Fruit fly (Drosophila melanogaster) whole organism, embryonic: ENCODE results near the gene CG1910.

Experiments used
- Abd-B ChIP-seq: fragments of 200-800 bp; sonication (Bioruptor generic); optimal IDR thresholded peaks from 2 replicates; lab custom pipeline; 2018; ENCODE audit warnings: missing biosample characterization, mild to moderate bottlenecking, missing genetic modification characterization, moderate library complexity
- Atf6 ChIP-seq: fragments of 200-800 bp; sonication (Bioruptor generic); IDR thresholded peaks from 2 replicates; pipeline ENCODE4 v1.3.6; 2022; ENCODE audit warnings: missing biosample characterization, missing genetic modification characterization
- BtbVII ChIP-seq: fragments of 200-800 bp; sonication (Bioruptor generic); optimal IDR thresholded peaks from 3 replicates; lab custom pipeline; 2017; ENCODE audit warnings: missing biosample characterization, mild to moderate bottlenecking, missing genetic modification characterization
- CG1024 ChIP-seq: fragments of 200-800 bp; sonication (Bioruptor generic); IDR thresholded peaks from 2 replicates; pipeline ENCODE4 v1.3.6; 2022; ENCODE audit warnings: missing biosample characterization, missing genetic modification characterization
- CG11504 ChIP-seq: fragments of 200-800 bp; sonication (Bioruptor generic); optimal IDR thresholded peaks from 3 replicates; lab custom pipeline; 2019; ENCODE audit warnings: missing biosample characterization, mild to moderate bottlenecking, missing genetic modification characterization, moderate library complexity
- CG13624 ChIP-seq: fragments of 200-800 bp; sonication (Bioruptor generic); optimal IDR thresholded peaks from 2 replicates; lab custom pipeline; 2016; ENCODE audit warnings: missing biosample characterization, missing genetic modification characterization
- CG13775 ChIP-seq: fragments of 200-800 bp; sonication (Bioruptor generic); optimal IDR thresholded peaks from 3 replicates; lab custom pipeline; 2017; ENCODE audit warnings: missing biosample characterization, mild to moderate bottlenecking, missing genetic modification characterization
- CG16779 ChIP-seq: fragments of 200-800 bp; sonication (Bioruptor generic); IDR thresholded peaks from 2 replicates; pipeline ENCODE4 v1.3.6; 2022; ENCODE audit warnings: missing biosample characterization, missing genetic modification characterization
- CG2712 ChIP-seq: fragments of 200-800 bp; optimal IDR thresholded peaks from 3 replicates; lab custom pipeline; 2019; ENCODE audit warnings: missing biosample characterization, mild to moderate bottlenecking, missing genetic modification characterization, moderate library complexity
- CG31224 ChIP-seq: fragments of 200-800 bp; sonication (Bioruptor generic); IDR thresholded peaks from 2 replicates; pipeline ENCODE4 v1.3.6; 2022; ENCODE audit warnings: missing biosample characterization, missing genetic modification characterization
- CG3163 ChIP-seq: fragments of 200-800 bp; sonication (Bioruptor generic); optimal IDR thresholded peaks from 3 replicates; lab custom pipeline; 2016; ENCODE audit warnings: missing biosample characterization, missing genetic modification characterization
- CG32772 ChIP-seq: fragments of 200-800 bp; sonication (Bioruptor generic); IDR thresholded peaks from 2 replicates; pipeline ENCODE4 v1.3.6; 2022; ENCODE audit warnings: missing biosample characterization, missing genetic modification characterization
- CG6813 ChIP-seq: fragments of 200-800 bp; sonication (Bioruptor generic); optimal IDR thresholded peaks from 2 replicates; lab custom pipeline; 2017; ENCODE audit warnings: missing biosample characterization, missing genetic modification characterization, mild to moderate bottlenecking, moderate library complexity, missing genetic modification reagents
- CG7372 ChIP-seq: fragments of 200-800 bp; sonication (Bioruptor generic); IDR thresholded peaks from 2 replicates; pipeline ENCODE4 v1.3.6; 2022; ENCODE audit warnings: missing biosample characterization, missing genetic modification characterization
- CG7556 ChIP-seq: fragments of 200-800 bp; sonication (Bioruptor generic); optimal IDR thresholded peaks from 2 replicates; lab custom pipeline; 2017; ENCODE audit warnings: missing biosample characterization, mild to moderate bottlenecking, missing genetic modification characterization
- CG7839 ChIP-seq: fragments of 200-800 bp; sonication (Bioruptor generic); optimal IDR thresholded peaks from 3 replicates; lab custom pipeline; 2018; ENCODE audit warnings: missing biosample characterization, mild to moderate bottlenecking, missing genetic modification characterization, moderate library complexity
- CoRest ChIP-seq: fragments of 200-800 bp; sonication (Bioruptor generic); optimal IDR thresholded peaks from 3 replicates; lab custom pipeline; 2018; ENCODE audit warnings: missing biosample characterization, mild to moderate bottlenecking, missing genetic modification characterization, moderate library complexity
- Deaf1 ChIP-seq: fragments of 200-800 bp; optimal IDR thresholded peaks from 3 replicates; lab custom pipeline; 2019; ENCODE audit warnings: missing biosample characterization, mild to moderate bottlenecking, missing genetic modification characterization, moderate library complexity
- Doc2 ChIP-seq: fragments of 200-800 bp; sonication (Bioruptor generic); IDR thresholded peaks from 2 replicates; pipeline ENCODE4 v1.3.6; 2022; ENCODE audit warnings: missing biosample characterization, missing genetic modification characterization
- Drgx ChIP-seq: fragments of 200-800 bp; sonication (Bioruptor generic); IDR thresholded peaks from 2 replicates; pipeline ENCODE4 v1.3.6; 2022; ENCODE audit warnings: missing biosample characterization, missing genetic modification characterization
- ERR ChIP-seq: fragments of 200-800 bp; sonication (Bioruptor generic); optimal IDR thresholded peaks from 2 replicates; lab custom pipeline; 2016; ENCODE audit warnings: missing biosample characterization, missing genetic modification characterization
- HLH4C ChIP-seq: fragments of 200-800 bp; sonication (Bioruptor generic); IDR thresholded peaks from 3 replicates; pipeline ENCODE4 v1.3.6; 2022; ENCODE audit warnings: missing biosample characterization, missing genetic modification characterization; ENCODE audit not compliant: partially characterized antibody
- Hr51 ChIP-seq, 2 experiments: fragments of 200-800 bp; sonication (Bioruptor generic); optimal IDR thresholded peaks; 2 replicates in 1 of 2; 3 replicates in 1 of 2; lab custom pipeline; 2016 to 2018; ENCODE audit warnings: missing biosample characterization in 2 of 2, missing genetic modification characterization in 2 of 2, mild to moderate bottlenecking in 1 of 2, moderate library complexity in 1 of 2
- Kr ChIP-seq: fragments of 200-800 bp; sonication (Bioruptor generic); optimal IDR thresholded peaks from 2 replicates; lab custom pipeline; 2017; ENCODE audit warnings: missing biosample characterization, mild to moderate bottlenecking, missing genetic modification characterization
- Med ChIP-seq: fragments of 200-800 bp; sonication (Bioruptor generic); peaks from one replicate; lab custom pipeline; 2016; ENCODE audit warnings: missing biosample characterization, missing genetic modification characterization, mild to moderate bottlenecking, inconsistent platforms, moderate library complexity
- Oaz ChIP-seq: fragments of 200-800 bp; sonication (Bioruptor generic); IDR thresholded peaks from 2 replicates; pipeline ENCODE4 v1.3.6; 2022; ENCODE audit warnings: missing biosample characterization, missing genetic modification characterization
- Side ChIP-seq: fragments of 200-800 bp; sonication (Bioruptor generic); optimal IDR thresholded peaks from 2 replicates; lab custom pipeline; 2016; ENCODE audit warnings: missing biosample characterization, missing genetic modification characterization
- Tbp ChIP-seq: fragments of >200 bp; optimal IDR thresholded peaks from 2 replicates; lab custom pipeline; 2018; ENCODE audit warnings: missing biosample characterization, missing genetic modification characterization
- Xrp1 ChIP-seq: fragments of 200-800 bp; sonication (Bioruptor generic); IDR thresholded peaks from 2 replicates; pipeline ENCODE4 v1.3.6; 2022; ENCODE audit warnings: missing biosample characterization, missing genetic modification characterization
- bab2 ChIP-seq: fragments of 200-800 bp; sonication (Bioruptor generic); optimal IDR thresholded peaks from 2 replicates; lab custom pipeline; 2016; ENCODE audit warnings: missing biosample characterization, missing genetic modification characterization
- cas ChIP-seq: fragments of 200-800 bp; sonication (Bioruptor generic); IDR thresholded peaks from 2 replicates; pipeline ENCODE4 v1.3.6; 2022; ENCODE audit warnings: missing biosample characterization, missing genetic modification characterization
- corto ChIP-seq: fragments of 200-800 bp; sonication (Bioruptor generic); optimal IDR thresholded peaks from 2 replicates; lab custom pipeline; 2016; ENCODE audit warnings: missing biosample characterization, mild to moderate bottlenecking, missing genetic modification characterization, moderate library complexity
- da ChIP-seq: fragments of 200-800 bp; sonication (Bioruptor generic); optimal IDR thresholded peaks from 2 replicates; lab custom pipeline; 2016; ENCODE audit warnings: missing biosample characterization, missing genetic modification characterization
- dan ChIP-seq: fragments of 200-800 bp; sonication (Bioruptor generic); IDR thresholded peaks from 2 replicates; pipeline ENCODE4 v1.3.6; 2022; ENCODE audit warnings: missing biosample characterization, missing genetic modification characterization
- dysf ChIP-seq: fragments of 200-800 bp; sonication (Bioruptor generic); IDR thresholded peaks from 3 replicates; pipeline ENCODE4 v1.3.6; 2022; ENCODE audit warnings: missing biosample characterization, missing genetic modification characterization
- eve ChIP-seq, 2 experiments: fragments of >200 bp; optimal IDR thresholded peaks; 2 replicates each; lab custom pipeline; 2017; ENCODE audit warnings: missing biosample characterization in 2 of 2, missing genetic modification characterization in 2 of 2
- eyg ChIP-seq: fragments of 200-800 bp; sonication (Bioruptor generic); optimal IDR thresholded peaks from 3 replicates; lab custom pipeline; 2016; ENCODE audit warnings: missing biosample characterization, missing genetic modification characterization
- fd64A ChIP-seq: fragments of 200-800 bp; sonication (Bioruptor generic); optimal IDR thresholded peaks from 3 replicates; lab custom pipeline; 2018; ENCODE audit warnings: missing biosample characterization, mild to moderate bottlenecking, missing genetic modification characterization
- fru ChIP-seq: fragments of >200 bp; optimal IDR thresholded peaks from 2 replicates; lab custom pipeline; 2017
- gfzf ChIP-seq: fragments of 200-800 bp; sonication (Bioruptor generic); optimal IDR thresholded peaks from 2 replicates; lab custom pipeline; 2016; ENCODE audit warnings: missing biosample characterization, mild to moderate bottlenecking, missing genetic modification characterization, moderate library complexity
- grau ChIP-seq: fragments of 200-800 bp; optimal IDR thresholded peaks from 3 replicates; lab custom pipeline; 2019; ENCODE audit warnings: missing biosample characterization, mild to moderate bottlenecking, missing genetic modification characterization, moderate library complexity
- insv ChIP-seq, 2 experiments: fragments of 200-800 bp; sonication (Bioruptor generic); optimal IDR thresholded peaks; 3 replicates each; lab custom pipeline; 2016 to 2018; ENCODE audit warnings: missing biosample characterization in 2 of 2, missing genetic modification characterization in 2 of 2
- mirr ChIP-seq: fragments of 200-800 bp; sonication (Bioruptor generic); optimal IDR thresholded peaks from 3 replicates; lab custom pipeline; 2018; ENCODE audit warnings: missing biosample characterization, mild to moderate bottlenecking, missing genetic modification characterization
- nerfin-2 ChIP-seq: fragments of 200-800 bp; sonication (Bioruptor generic); IDR thresholded peaks from 2 replicates; pipeline ENCODE4 v1.3.6; 2022; ENCODE audit warnings: missing biosample characterization, missing genetic modification characterization; ENCODE audit not compliant: partially characterized antibody
- pho ChIP-seq: fragments of 200-800 bp; sonication (Bioruptor generic); optimal IDR thresholded peaks from 2 replicates; lab custom pipeline; 2016; ENCODE audit warnings: missing biosample characterization, missing genetic modification characterization
- rib ChIP-seq: fragments of 200-800 bp; sonication (Bioruptor generic); IDR thresholded peaks from 2 replicates; pipeline ENCODE4 v1.3.6; 2022; ENCODE audit warnings: missing biosample characterization, missing genetic modification characterization
- sens ChIP-seq: fragments of 200-800 bp; sonication (Bioruptor generic); peaks from one replicate; lab custom pipeline; 2016; ENCODE audit warnings: missing biosample characterization, missing genetic modification characterization
- sim ChIP-seq: fragments of 200-800 bp; sonication (Bioruptor generic); IDR thresholded peaks from 2 replicates; pipeline ENCODE4 v1.3.6; 2022; ENCODE audit warnings: missing biosample characterization, missing genetic modification characterization
- so ChIP-seq: fragments of 200-800 bp; sonication (Bioruptor generic); IDR thresholded peaks from 3 replicates; pipeline ENCODE4 v1.3.6; 2022; ENCODE audit warnings: missing biosample characterization, missing genetic modification characterization
- sob ChIP-seq: fragments of 200-800 bp; sonication (Bioruptor generic); IDR thresholded peaks from 2 replicates; pipeline ENCODE4 v1.3.6; 2022; ENCODE audit warnings: missing biosample characterization, missing genetic modification characterization
- stc ChIP-seq: fragments of 200-800 bp; sonication (Bioruptor generic); IDR thresholded peaks from 2 replicates; pipeline ENCODE4 v1.3.6; 2022; ENCODE audit warnings: missing biosample characterization, missing genetic modification characterization
- tio ChIP-seq: fragments of 200-800 bp; sonication (Bioruptor generic); optimal IDR thresholded peaks from 2 replicates; lab custom pipeline; 2017; ENCODE audit warnings: missing biosample characterization, missing genetic modification characterization, inconsistent platforms
- tll ChIP-seq, 2 experiments: fragments of 200-800 bp in 1 of 2; fragments of >200 bp in 1 of 2; sonication (Bioruptor generic) in 1 of 2; optimal IDR thresholded peaks; 2 replicates each; lab custom pipeline; 2017 to 2019; ENCODE audit warnings: missing biosample characterization in 2 of 2, missing genetic modification characterization in 2 of 2, mild to moderate bottlenecking in 1 of 2, moderate library complexity in 1 of 2

Gene CG1910

dm6 chr3R:31794457-31794856 is 47.0 kb downstream of the CG1910 start (continued):
- no peak for TF ChIP-seq so
- no peak for TF ChIP-seq bab2
- TF ChIP-seq Doc2 (GFP tag; lab: Robert Waterston, UW) = no peak
- no peak for TF ChIP-seq dysf
- no peak for TF ChIP-seq CG2712 (tag; lab: Kevin White, UChicago)
- TF ChIP-seq Med (GFP tag; lab: Kevin White, UChicago) = peak; percentile 89
- TF ChIP-seq stc (GFP tag; lab: Robert Waterston, UW) = no peak
- TF ChIP-seq CG31224 (GFP tag; lab: Robert Waterston, UW) = no peak
- no peak for TF ChIP-seq Hr51 (GFP tag; optimal IDR thresholded peaks at IDR 0.05; lab: Kevin White, UChicago)
- no peak for TF ChIP-seq ERR (GFP tag; lab: Kevin White, UChicago)
- no peak for TF ChIP-seq sim (GFP tag; lab: Robert Waterston, UW)
- TF ChIP-seq eyg (GFP tag; lab: Kevin White, UChicago) = no peak
- no peak for TF ChIP-seq Atf6 (GFP tag; lab: Robert Waterston, UW)
- TF ChIP-seq Oaz (GFP tag; lab: Robert Waterston, UW) = no peak
- TF ChIP-seq Xrp1 = no peak
- TF ChIP-seq Drgx (GFP tag; lab: Robert Waterston, UW) = no peak
- no peak for TF ChIP-seq CG1024 (GFP tag; lab: Robert Waterston, UW)
- no peak for TF ChIP-seq CG3163 (GFP tag; lab: Kevin White, UChicago)
- no peak for TF ChIP-seq CG6813 (GFP tag; lab: Kevin White, UChicago)
- no peak for TF ChIP-seq Tbp (GFP tag; lab: Kevin White, UChicago)
- TF ChIP-seq gfzf (GFP tag; lab: Kevin White, UChicago) = no peak
- TF ChIP-seq BtbVII = no peak
- no peak for TF ChIP-seq corto (GFP tag; lab: Kevin White, UChicago)
- TF ChIP-seq fd64A (GFP tag; lab: Kevin White, UChicago) = no peak
- TF ChIP-seq CG32772 = no peak
- TF ChIP-seq sob (GFP tag; lab: Robert Waterston, UW) = no peak; the same call in 1 of the 2 replicates
- no peak for TF ChIP-seq CG7556
- TF ChIP-seq Kr (GFP tag; lab: Kevin White, UChicago) = no peak
- TF ChIP-seq CG13775 (GFP tag; lab: Kevin White, UChicago) = no peak
- no peak for TF ChIP-seq CG7372 (GFP tag; lab: Robert Waterston, UW)
- TF ChIP-seq dan = no peak
- TF ChIP-seq HLH4C = no peak
- TF ChIP-seq Abd-B = no peak
- no peak for TF ChIP-seq cas (GFP tag; lab: Robert Waterston, UW)
- no peak for TF ChIP-seq Deaf1
- no peak for TF ChIP-seq CG11504
- TF ChIP-seq insv (GFP tag; optimal IDR thresholded peaks at IDR 0.05; lab: Kevin White, UChicago) = no peak
- no peak for TF ChIP-seq fru (lab: Kevin White, UChicago)
- TF ChIP-seq pho = no peak
- TF ChIP-seq rib (GFP tag; lab: Robert Waterston, UW) = peak; percentile 30; the same call in 1 of the 2 replicates
- no peak for TF ChIP-seq sens (GFP tag; lab: Kevin White, UChicago)
- no peak for TF ChIP-seq CG16779
- no peak for TF ChIP-seq CG7839 (tag; lab: Kevin White, UChicago)
- TF ChIP-seq eve (GFP tag; optimal IDR thresholded peaks at IDR 0.05; lab: Kevin White, UChicago) = no peak
- no peak for TF ChIP-seq tll (GFP tag; optimal IDR thresholded peaks at IDR 0.05; lab: Kevin White, UChicago)
- no peak for TF ChIP-seq nerfin-2 (GFP tag; lab: Robert Waterston, UW)
- no peak for TF ChIP-seq CoRest (tag; lab: Kevin White, UChicago)
- no peak for TF ChIP-seq grau (tag; lab: Kevin White, UChicago)
- TF ChIP-seq mirr = no peak
- no peak for TF ChIP-seq Side (GFP tag; lab: Kevin White, UChicago)
- no peak for TF ChIP-seq CG13624 (GFP tag; lab: Kevin White, UChicago)
- no peak for TF ChIP-seq tio (GFP tag; lab: Kevin White, UChicago)
- TF ChIP-seq da (GFP tag; lab: Kevin White, UChicago) = peak; percentile 70
